Fruit fly (Drosophila melanogaster) whole organism: ENCODE results near the gene AIMP2.
A peak's percentile ranks its signal among the peaks of the same experiment; 100 is the strongest.

Source experiments
- CG8478 ChIP-seq: fragments of >200 bp; optimal IDR thresholded peaks from 2 replicates; lab custom pipeline; 2018; ENCODE audit warnings: inconsistent platforms
- Dll ChIP-seq: fragments of >200 bp; optimal IDR thresholded peaks from 2 replicates; lab custom pipeline; 2017
- EcR ChIP-seq, 2 experiments: fragments of >200 bp; optimal IDR thresholded peaks; 2 replicates each; lab custom pipeline; 2017; ENCODE audit warnings: missing biosample characterization in 2 of 2, missing genetic modification characterization in 2 of 2, missing genetic modification reagents in 2 of 2
- pan ChIP-seq: fragments of >200 bp; optimal IDR thresholded peaks from 2 replicates; lab custom pipeline; 2017
- psq ChIP-seq: fragments of >200 bp; optimal IDR thresholded peaks from 2 replicates; lab custom pipeline; 2017
- usp ChIP-seq: fragments of >200 bp; optimal IDR thresholded peaks from 2 replicates; lab custom pipeline; 2017; ENCODE audit warnings: missing biosample characterization, missing genetic modification characterization, mixed read lengths

The AIMP2 gene

DNA sequence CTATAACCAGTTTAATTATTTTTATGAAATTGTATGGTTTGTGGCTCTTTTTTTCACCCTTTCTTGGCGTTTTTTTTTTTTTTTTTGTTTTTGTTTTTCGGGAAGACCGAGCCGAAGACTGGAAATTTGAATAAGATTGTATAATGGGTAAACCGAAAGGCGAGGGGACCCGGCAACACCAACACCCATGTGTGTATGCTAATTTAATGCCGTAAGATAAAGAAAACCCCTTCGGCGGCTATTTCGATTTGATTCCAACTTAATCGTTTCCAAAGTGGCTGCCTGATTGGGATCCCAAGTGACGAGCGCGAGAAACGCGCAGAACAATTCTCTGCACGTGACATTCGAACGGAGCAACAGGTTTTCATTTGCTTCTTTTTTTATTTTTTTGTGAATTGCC is 40.0 kb upstream of the AIMP2 start:
- TF ChIP-seq usp (GFP tag; lab: Kevin White, UChicago), result no peak
- no peak for TF ChIP-seq EcR (GFP tag; optimal IDR thresholded peaks at IDR 0.05; lab: Kevin White, UChicago)
- no peak for TF ChIP-seq pan (lab: Kevin White, UChicago)

DNA sequence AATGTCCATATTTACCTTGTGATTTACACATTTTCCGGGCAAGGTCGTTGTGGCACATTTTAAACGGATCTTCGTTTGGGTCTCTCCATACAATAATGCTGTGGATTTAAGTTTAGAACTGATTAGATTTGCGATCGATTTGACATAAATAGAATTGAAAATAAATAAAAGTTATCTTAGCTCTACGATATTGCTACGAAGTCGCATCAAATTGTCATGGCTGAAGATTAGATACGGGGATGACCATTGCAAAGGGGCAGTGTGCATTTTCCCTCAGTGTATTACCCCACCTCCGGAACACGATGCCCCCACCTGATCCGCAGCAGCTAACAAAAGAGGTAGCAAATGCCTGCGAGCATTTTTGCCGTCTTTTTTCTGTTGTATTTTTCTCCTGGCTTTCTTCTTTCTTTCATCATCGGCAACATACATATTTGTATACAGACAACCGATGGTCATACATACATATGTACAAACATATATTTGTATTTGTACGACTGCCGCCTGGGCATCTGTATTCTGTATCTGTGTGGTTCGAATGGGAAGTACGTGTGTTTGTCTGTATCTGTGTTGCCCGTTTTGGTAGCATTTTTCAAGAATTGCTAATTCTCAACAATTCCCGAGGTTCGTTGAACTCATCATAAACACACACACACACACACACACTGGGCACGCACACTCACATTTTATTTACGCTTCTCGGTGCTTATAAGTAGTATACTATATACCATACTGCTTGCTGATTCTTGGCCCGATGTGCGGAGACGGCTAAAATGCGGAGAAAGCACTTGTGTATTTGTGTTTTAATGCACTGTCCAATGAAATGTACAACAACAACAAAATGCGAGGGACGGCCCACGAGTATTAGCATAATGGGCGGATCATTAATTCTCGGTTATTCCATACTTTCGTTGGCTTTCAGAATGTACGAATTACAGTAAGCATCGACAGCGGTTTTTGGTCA is 38.7 kb upstream of the AIMP2 start:
- TF ChIP-seq usp (GFP tag; lab: Kevin White, UChicago) (no peak), EcR (GFP tag; optimal IDR thresholded peaks at IDR 0.05; lab: Kevin White, UChicago) (peak; percentile 69 to 76)

DNA sequence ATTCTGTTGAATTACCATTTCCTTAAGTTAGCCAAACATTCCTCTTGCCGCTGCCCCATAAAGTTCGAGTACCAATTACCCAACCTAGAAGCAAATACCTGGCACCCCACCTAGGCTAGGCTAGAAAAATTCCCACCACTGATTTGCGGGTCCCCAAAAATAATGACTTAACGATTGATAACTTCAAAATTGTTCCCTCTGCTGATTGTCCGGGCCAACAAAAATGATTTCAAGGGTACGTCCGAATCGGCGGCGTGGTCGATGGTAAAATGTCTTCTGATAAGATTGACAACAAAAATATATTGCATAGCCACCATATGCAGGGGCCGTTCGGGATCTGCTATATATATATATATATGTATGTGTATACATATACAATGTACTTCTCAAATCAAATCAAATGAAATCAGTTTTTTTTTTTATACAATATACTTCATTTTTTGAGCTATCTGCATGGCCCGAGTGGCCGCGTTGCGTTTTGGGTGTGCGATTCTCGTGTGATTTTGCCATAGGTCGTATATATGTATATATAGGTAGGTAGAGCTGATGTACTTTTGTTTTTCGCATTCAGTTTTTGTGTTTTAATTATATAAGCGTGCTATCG is 36.1 kb upstream of the AIMP2 start:
- TF ChIP-seq CG8478 (lab: Kevin White, UChicago) (no peak), pan (lab: Kevin White, UChicago) (peak; percentile 32)

DNA sequence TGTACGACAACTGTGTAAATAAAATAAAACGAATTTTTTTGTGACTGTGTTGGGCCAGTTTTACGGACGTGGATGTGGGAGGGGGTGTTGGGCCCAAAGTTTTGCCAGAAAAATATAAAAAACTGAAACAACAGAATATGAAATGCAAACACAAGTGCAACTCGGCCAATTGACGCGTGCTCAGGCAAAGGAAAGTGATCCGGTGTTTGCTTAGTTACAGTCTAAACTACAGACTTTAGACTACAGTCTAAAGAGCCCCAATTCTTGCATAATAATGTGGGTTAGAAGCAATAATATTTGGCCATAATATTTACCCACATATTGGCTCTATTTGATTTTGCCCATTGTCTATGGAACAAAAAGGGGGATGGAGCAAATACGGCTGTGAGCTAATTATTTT is 34.6 kb upstream of the AIMP2 start:
- TF ChIP-seq pan (lab: Kevin White, UChicago), result no peak
- no peak for TF ChIP-seq psq (lab: Kevin White, UChicago)
- no peak for TF ChIP-seq EcR (GFP tag; optimal IDR thresholded peaks at IDR 0.05; lab: Kevin White, UChicago)
- TF ChIP-seq usp (GFP tag; lab: Kevin White, UChicago), result no peak
- no peak for TF ChIP-seq Dll (lab: Kevin White, UChicago)
- no peak for TF ChIP-seq CG8478 (lab: Kevin White, UChicago)

DNA sequence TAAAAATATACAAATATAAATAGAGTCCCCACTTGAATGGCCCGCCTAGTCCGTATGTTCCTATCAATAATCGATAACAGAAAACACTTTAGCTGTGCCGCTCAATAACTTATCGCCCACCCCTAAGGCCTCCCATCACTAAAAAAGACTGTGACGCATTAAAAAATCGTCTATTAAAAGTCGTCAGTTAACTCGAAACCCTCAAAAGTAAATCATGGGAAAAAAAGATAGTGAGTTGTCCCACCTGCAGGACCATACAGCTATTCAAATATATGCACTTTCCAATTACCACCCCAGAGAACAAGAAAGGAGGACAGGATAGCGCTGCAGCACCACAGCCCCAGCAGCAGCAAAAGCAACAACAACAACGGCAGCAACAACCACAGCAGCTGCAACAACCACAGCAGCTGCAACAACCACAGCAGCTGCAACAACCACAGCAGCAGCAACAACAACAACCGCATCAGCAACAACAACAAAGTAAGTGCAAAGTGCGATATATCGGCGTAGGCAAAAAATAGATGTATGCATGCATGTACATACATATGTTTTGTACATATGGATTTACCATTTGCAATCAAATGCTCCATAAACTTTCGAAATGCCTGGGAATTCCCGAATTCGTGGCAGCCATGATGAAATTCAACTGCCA is 29.3 kb upstream of the AIMP2 start, which contains the start of gene AGO2:
Gene AGO2 (plus strand): TSS at position 121 of the 652 bp plus-strand sequence.
- TF ChIP-seq pan (lab: Kevin White, UChicago) (no peak), usp (GFP tag; lab: Kevin White, UChicago) (no peak), EcR (GFP tag; optimal IDR thresholded peaks at IDR 0.05; lab: Kevin White, UChicago) (no peak), CG8478 (lab: Kevin White, UChicago) (no peak), psq (lab: Kevin White, UChicago) (no peak), Dll (lab: Kevin White, UChicago) (no peak)

DNA sequence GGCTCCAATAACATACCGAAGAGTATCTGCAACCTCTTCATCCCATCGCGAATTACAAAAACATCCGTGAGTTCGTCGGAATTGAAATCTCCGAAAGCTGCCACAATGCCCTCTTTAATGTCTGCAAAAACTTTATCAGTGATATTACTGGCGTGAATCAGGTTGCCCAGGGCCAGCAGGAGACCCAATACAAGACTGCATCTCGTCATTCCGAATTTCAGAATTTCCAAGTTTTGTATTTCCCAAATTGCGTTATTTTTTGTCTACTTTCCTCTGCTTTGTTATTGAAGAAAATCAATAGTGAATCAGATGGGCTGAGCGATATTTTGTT is 20.7 kb upstream of the AIMP2 start:
- TF ChIP-seq CG8478 (lab: Kevin White, UChicago), result no peak

DNA sequence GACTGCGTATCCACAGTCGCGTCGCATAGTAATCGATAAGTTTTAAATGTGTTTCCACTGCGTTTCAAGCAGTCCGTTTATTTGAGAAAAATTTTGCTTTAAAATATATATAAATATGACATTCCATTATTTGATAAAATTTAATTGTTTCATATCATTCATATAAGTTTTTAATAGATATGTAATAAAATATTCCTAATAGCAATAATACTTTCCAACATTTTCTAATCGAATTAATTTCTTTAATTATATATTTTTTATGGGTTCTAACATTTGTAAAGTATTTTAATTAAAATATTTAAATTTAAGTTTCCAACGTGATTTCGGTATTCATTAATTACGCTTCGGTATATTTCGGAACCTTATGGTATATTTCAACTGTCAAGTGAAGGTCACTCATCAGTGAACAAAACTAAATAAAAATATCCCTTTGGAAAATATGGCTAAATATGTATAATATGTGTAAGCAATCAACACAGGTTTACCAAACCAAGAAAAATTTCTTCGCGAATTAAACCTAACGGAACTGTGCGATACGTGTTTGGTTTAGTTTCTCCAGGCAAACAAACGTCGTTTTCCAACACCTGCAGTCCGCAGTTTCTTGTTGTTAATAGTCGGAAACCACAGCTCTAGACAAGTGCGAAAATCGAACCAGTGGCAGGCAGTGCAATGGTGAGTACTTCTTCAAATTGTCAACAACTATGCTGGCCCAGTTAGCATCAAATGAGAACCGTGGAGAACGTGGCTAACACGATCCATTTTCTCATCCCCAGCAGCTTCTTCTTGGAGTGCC is 20.2 kb upstream of the AIMP2 start, which contains the start of the genes CG7739 and SCCRO:
Gene CG7739 (minus strand): TSS at position 8 of the 793 bp plus-strand sequence.
Gene SCCRO (plus strand): TSS at position 370 of the 793 bp plus-strand sequence.
- TF ChIP-seq CG8478 (lab: Kevin White, UChicago), result no peak
- no peak for TF ChIP-seq EcR (GFP tag; optimal IDR thresholded peaks at IDR 0.05; lab: Kevin White, UChicago)
- TF ChIP-seq usp (GFP tag; lab: Kevin White, UChicago), result no peak
- no peak for TF ChIP-seq Dll (lab: Kevin White, UChicago)
- TF ChIP-seq psq (lab: Kevin White, UChicago), result no peak
- TF ChIP-seq pan (lab: Kevin White, UChicago), result no peak

DNA sequence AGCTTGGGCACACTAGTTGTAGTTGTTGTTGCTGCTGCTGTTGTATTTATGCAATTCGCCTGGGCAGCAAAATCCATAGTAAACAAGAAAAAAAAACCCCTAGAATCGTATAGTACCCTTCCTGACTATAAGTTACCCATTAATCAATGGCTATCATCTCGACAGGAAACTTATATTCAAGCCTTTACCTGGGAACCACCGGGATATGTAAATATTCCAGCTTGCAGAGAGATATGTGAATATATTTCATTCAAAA is 19.7 kb upstream of the AIMP2 start:
- TF ChIP-seq EcR (GFP tag; optimal IDR thresholded peaks at IDR 0.05; lab: Kevin White, UChicago), result no peak
- TF ChIP-seq CG8478 (lab: Kevin White, UChicago), result no peak
- no peak for TF ChIP-seq pan (lab: Kevin White, UChicago)
- TF ChIP-seq Dll (lab: Kevin White, UChicago), result no peak
- TF ChIP-seq usp (GFP tag; lab: Kevin White, UChicago), result no peak
- no peak for TF ChIP-seq psq (lab: Kevin White, UChicago)

DNA sequence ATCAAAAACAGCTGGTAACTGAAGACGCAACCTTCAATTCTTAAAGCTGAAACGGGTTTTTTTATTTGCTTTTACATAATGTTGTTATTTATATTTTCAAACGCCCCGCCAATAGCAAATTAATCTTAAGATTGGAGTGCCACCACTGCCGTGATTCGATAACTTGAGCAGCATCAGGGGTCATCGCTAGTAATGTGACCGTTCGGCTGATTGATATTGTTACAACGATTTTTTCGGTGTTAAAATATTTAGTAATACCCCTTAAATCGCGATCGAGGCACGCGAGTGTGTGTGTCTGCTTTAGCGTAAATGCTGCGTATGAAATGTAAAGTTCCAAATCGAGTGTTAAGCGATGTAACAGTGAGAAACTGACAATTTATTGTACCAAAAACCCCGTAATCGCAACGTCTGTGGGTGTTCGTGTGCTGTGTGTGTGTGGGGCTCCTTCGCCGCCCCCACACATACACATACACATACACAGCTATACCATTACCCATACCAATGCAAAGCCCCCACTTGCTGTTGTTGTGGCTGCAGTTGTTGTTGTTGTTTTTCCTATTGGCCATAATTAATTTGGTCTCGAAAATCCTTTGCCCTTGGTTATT is 17.5 kb upstream of the AIMP2 start, which contains the start of gene dop:
Gene dop (plus strand): TSS at position 185 of the 605 bp plus-strand sequence.
- TF ChIP-seq Dll (lab: Kevin White, UChicago) (no peak), CG8478 (lab: Kevin White, UChicago) (peak; percentile 38)

DNA sequence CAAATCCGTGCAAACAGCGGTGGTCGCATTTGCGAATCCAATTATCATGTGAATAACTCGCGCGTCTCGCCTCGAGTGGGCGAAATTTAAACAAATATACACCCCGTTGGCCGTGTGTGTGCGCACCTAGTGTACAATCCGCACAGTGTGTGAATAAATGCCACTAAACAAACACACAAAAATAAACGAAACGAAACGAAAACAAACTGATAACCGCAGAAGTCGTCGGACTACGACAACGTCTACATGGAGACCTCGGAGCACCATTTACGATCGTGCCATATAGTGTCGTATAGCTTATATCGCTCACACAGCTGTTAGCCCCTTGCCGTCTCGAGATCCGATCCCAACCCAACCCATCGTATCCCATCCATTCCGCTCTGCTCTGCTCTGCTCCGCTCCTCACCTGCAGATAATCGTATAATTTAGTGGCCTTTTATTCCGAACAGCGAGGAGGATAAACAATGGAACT is 16.9 kb upstream of the AIMP2 start:
- no peak for TF ChIP-seq CG8478 (lab: Kevin White, UChicago)
- TF ChIP-seq psq (lab: Kevin White, UChicago), result no peak

DNA sequence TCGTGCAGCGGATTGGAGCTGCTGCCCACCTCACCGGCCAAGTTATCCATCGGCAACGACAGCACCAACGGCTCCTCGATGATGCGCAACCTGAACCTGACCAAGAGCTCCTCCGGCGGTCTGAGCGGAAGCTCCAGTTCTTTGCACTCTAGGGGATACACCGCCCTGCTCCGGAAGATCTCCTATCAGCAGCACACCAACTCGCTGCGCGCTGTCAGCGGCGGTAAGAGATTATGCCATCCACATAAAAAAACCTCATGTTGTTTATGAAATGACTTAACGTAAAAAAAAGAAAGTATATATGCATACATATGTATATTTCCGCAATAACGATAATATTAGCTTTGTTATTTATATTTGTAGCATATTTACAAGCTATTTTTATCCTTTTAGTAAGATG is 14.7 kb upstream of the AIMP2 start:
- no peak for TF ChIP-seq Dll (lab: Kevin White, UChicago)
- no peak for TF ChIP-seq CG8478 (lab: Kevin White, UChicago)
- no peak for TF ChIP-seq EcR (GFP tag; optimal IDR thresholded peaks at IDR 0.05; lab: Kevin White, UChicago)
- no peak for TF ChIP-seq psq (lab: Kevin White, UChicago)
- no peak for TF ChIP-seq pan (lab: Kevin White, UChicago)
- TF ChIP-seq usp (GFP tag; lab: Kevin White, UChicago), result no peak
